Fruit fly (Drosophila melanogaster) ovary, adult (tissue): Measurements from ENCODE around the gene Alp10.

Experiments used
- CG17801 ChIP-seq: fragments of 200-800 bp; optimal IDR thresholded peaks from 2 replicates; lab custom pipeline; 2019; ENCODE audit warnings: missing biosample characterization, mild to moderate bottlenecking, missing genetic modification characterization, moderate library complexity; ENCODE audit not compliant: partially characterized antibody

The Alp10 gene

dm6 chr3L:5594853-5595593 is at the start of gene Alp10, which contains the start of gene Alp9:
TSS of gene Alp10 (minus strand) at chr3L:5595272.
TSS of gene Alp9 (plus strand) at chr3L:5595542.
- TF ChIP-seq CG17801 (GFP tag; lab: Kevin White, UChicago), result no peak

DNA sequence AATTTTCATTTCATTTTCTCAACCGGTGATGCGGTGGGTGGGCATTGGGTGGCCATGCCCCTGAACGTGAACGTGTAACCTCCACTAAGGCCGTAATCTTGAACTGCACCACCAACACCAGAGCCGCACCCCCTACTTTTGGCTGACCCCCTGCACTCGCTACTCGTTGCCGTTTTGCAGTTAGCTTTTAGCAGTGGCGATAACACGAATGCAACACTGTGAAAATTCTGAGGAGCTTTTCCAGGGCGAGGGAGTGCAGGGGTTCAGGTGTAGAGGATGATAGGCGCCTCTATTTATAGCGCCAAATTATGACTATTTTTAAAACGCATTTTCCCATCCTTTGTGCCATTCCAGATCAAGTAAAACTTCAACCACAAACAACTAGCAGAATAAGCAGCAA is 48.7 kb upstream of the Alp10 start:
- TF ChIP-seq CG17801 (GFP tag; lab: Kevin White, UChicago), result no peak

dm6 chr3L:5642837-5643236 is 47.8 kb upstream of the Alp10 start:
- TF ChIP-seq CG17801 (GFP tag; lab: Kevin White, UChicago), result no peak

DNA sequence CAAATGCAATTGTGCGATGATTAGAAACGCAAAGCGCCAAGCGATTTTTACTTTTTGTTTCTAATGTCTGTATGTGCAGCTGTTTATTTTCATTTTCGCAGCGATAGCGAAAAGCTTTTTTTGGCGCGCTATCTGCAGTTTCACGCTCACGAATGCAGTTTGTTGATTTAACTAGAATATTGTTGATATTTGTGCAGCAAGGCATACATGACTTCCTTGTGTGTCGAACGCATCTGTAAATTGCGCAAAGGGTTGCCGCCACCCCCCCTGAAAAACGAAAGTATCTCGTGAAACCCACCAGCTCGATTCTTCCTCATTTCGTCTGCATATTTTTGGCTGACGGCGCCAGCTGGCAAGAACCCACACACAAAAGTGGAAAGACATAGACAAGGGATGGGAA is 46.5 kb upstream of the Alp10 start:
- no peak for TF ChIP-seq CG17801 (GFP tag; lab: Kevin White, UChicago)

DNA sequence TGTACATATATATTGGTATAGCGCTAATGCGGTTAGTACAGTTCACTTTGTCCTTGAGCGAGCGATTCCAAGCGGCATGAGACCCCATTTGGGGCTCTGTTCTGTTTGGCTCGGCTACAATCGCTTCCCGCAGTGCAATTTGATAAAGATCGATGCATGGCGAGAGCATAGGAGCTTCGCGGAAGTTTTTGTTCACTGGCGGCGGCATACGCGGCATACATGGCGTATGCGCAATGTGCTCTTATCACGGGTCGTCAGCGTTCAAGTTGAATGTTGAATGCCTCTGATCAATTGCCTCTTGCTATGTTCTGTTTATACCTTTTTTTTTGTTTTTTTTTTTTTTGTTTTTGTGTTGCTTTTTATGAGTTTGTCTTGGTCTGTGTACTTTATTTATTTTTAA is 46.0 kb upstream of the Alp10 start:
- TF ChIP-seq CG17801 (GFP tag; lab: Kevin White, UChicago), result no peak

- no peak for TF ChIP-seq CG17801 (GFP tag; lab: Kevin White, UChicago)
Observed at dm6 chr3L:5640689-5641088, 45.6 kb upstream of the Alp10 start.

DNA sequence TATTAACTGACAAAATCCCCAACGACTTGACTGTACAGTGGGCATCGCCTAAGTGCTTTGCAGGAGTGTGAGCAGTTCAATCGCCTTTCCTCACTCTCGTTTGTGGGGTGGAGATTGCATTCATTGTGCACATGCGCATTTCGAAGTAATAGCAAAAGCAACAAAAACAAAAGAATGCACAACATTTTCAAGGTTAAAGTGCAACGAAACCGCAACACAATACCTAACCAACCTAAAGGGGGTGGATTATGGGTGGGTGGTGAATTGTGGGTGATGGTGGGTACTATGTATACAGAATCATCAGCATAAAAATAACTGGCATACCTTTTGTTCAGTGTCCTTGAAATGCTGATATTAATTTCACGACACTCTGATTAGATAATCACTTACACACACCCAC is 44.4 kb upstream of the Alp10 start:
- no peak for TF ChIP-seq CG17801 (GFP tag; lab: Kevin White, UChicago)

dm6 chr3L:5638542-5639045 is 43.5 kb upstream of the Alp10 start:
- TF ChIP-seq CG17801 (GFP tag; lab: Kevin White, UChicago), result no peak

DNA sequence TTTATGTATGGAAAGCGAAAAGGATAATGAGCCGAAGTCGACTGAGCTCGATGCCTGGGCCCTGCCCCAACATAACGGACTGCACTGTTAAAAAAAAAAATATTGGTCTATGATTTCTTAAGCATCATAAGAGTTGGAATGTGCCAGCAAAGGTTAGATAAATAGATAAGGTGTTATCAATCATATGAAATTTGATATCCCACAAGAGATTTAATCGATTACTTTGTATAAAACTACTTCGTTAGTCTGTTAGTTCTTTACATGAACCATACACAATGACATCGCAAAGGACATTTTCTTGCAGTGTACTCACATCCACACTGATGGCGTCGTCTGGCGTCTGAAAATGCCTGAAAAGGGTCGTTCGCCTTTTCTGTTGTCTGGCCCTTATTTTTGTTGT is 42.4 kb upstream of the Alp10 start:
- no peak for TF ChIP-seq CG17801 (GFP tag; lab: Kevin White, UChicago)

dm6 chr3L:5635237-5636025 is 40.4 kb upstream of the Alp10 start:
- TF ChIP-seq CG17801 (GFP tag; lab: Kevin White, UChicago), result no peak

- TF ChIP-seq CG17801 (GFP tag; lab: Kevin White, UChicago), result no peak
Observed at dm6 chr3L:5634188-5634894, 39.3 kb upstream of the Alp10 start.

dm6 chr3L:5633247-5634187 is 38.4 kb upstream of the Alp10 start:
- no peak for TF ChIP-seq CG17801 (GFP tag; lab: Kevin White, UChicago)

DNA sequence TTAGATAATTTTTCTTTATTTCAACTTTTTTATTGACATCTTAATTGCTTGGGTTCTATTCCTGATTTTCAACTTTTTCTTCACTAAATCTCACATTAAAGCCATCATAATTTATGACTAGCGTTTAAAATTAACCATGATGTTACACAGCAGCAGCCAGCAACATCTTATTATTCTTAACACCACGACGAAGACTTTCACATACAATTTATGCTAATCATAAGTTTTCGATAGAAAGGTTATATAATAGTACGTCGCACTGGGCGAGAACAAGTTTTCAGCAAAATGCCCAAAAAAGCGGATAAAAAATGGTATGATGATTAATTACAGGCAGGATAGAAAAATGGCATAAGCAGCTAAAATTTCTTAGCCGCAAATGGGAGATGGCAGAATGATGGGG is 36.8 kb upstream of the Alp10 start:
- TF ChIP-seq CG17801 (GFP tag; lab: Kevin White, UChicago), result no peak

DNA sequence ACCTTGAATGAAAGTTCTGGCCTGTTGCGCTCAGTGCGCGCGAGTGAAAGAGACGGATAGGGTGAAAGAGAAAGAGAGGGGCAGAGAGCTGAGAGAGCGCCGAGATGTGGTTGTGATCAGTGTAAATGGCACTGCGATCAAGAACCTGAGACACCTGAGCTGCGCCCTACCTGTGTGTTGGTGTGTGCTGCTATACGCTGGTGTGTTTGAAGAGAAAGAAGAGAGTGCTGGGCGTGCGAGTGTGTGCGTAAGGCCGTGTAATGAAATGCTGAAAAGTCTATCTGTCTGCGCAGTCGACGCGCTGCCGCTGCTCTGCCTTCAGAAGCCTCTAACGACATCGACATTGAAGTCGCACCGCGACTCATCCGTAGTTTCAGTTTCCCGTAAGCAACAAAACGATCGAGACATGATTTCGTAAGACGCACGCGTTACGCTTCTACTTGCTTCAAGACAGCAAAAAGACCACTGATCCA is 35.6 kb upstream of the Alp10 start, which contains the start of gene Blimp-1:
Gene Blimp-1, plus strand, starts transcription at position 376 of the 473 bp plus-strand sequence.
- TF ChIP-seq CG17801 (GFP tag; lab: Kevin White, UChicago), result no peak
